Worm (Caenorhabditis elegans) whole organism, young adult: ENCODE measurements around the gene Y41C4A.8.

Experiments
- ama-1 ChIP-seq, 3 experiments: fragments of 150-350 bp in 1 of 3; sonication (generic microtip) in 2 of 3; optimal IDR thresholded peaks; 2 replicates each; lab custom pipeline; 2014 to 2018; ENCODE audit warnings: missing biosample characterization in 2 of 3, missing genetic modification characterization in 2 of 3, missing genetic modification reagents in 2 of 3
- egl-44 ChIP-seq: fragments of 200-800 bp; sonication (Bioruptor generic); IDR thresholded peaks from 2 replicates; pipeline ENCODE4 v1.3.6; 2022; ENCODE audit warnings: missing genetic modification reagents, missing genetic modification characterization, missing compliant biosample characterization
- let-607 ChIP-seq, 2 experiments: fragments of 200-800 bp in 1 of 2; sonication (Bioruptor generic) in 1 of 2; sonication (generic microtip) in 1 of 2; optimal IDR thresholded peaks; 2 replicates each; lab custom pipeline; 2016 to 2018; ENCODE audit warnings: mild to moderate bottlenecking in 2 of 2, missing compliant biosample characterization in 2 of 2, missing genetic modification characterization in 2 of 2, moderate library complexity in 2 of 2, missing genotype in 1 of 2
- mel-28 ChIP-seq: sonication (generic microtip); optimal IDR thresholded peaks from 2 replicates; lab custom pipeline; 2016; ENCODE audit warnings: borderline replicate concordance, mild to moderate bottlenecking, missing genetic modification characterization, missing compliant biosample characterization
- mes-4 ChIP-seq: sonication (generic microtip); optimal IDR thresholded peaks from 2 replicates; lab custom pipeline; 2016; ENCODE audit warnings: missing genotype, missing genetic modification characterization, missing compliant biosample characterization
- rcor-1 ChIP-seq: fragments of 200-800 bp; sonication (Bioruptor generic); IDR thresholded peaks from 2 replicates; pipeline ENCODE4 v1.3.6; 2022; ENCODE audit warnings: missing genetic modification reagents, missing genetic modification characterization, missing compliant biosample characterization
- rec-8 ChIP-seq, 2 experiments: sonication (generic microtip); optimal IDR thresholded peaks; 2 replicates each; lab custom pipeline; 2016; ENCODE audit warnings: mild to moderate bottlenecking in 2 of 2, missing genetic modification characterization in 2 of 2, missing genetic modification reagents in 2 of 2, missing genotype in 2 of 2, missing biosample characterization in 1 of 2, missing compliant biosample characterization in 1 of 2, moderate library complexity in 1 of 2
- snpc-4 ChIP-seq, 5 experiments: fragments of 150-350 bp in 1 of 5; sonication (generic microtip) in 4 of 5; optimal IDR thresholded peaks; 2 replicates each; lab custom pipeline; 2014 to 2018; ENCODE audit warnings: missing genetic modification characterization in 5 of 5, missing biosample characterization in 3 of 5, antibody characterized with exemption in 2 of 5, mild to moderate bottlenecking in 2 of 5, missing compliant biosample characterization in 2 of 5, missing genotype in 2 of 5, moderate library complexity in 2 of 5, missing genetic modification reagents in 1 of 5
- ztf-25 ChIP-seq: fragments of 200-800 bp; sonication (Bioruptor generic); IDR thresholded peaks from 2 replicates; pipeline ENCODE4 v1.3.6; 2022; ENCODE audit warnings: missing genetic modification reagents, missing genetic modification characterization, missing compliant biosample characterization
- ztf-28 ChIP-seq: fragments of 200-800 bp; sonication (Bioruptor generic); IDR thresholded peaks from 2 replicates; pipeline ENCODE4 v1.3.6; 2022; ENCODE audit warnings: missing genetic modification reagents, missing genetic modification characterization, missing compliant biosample characterization

ce11 chrIII:11738482-11738881 is 29.9 kb upstream of the Y41C4A.8 start:
- no peak for TF ChIP-seq rcor-1
- TF ChIP-seq ama-1 (optimal IDR thresholded peaks at IDR 0.05; lab: Kevin White, UChicago) = no peak
- no peak for TF ChIP-seq ama-1 (GFP tag; optimal IDR thresholded peaks at IDR 0.05; lab: Kevin White, UChicago)
- no peak for TF ChIP-seq egl-44 (GFP tag; lab: Robert Waterston, UW)
- no peak for TF ChIP-seq let-607 (tag; optimal IDR thresholded peaks at IDR 0.05; lab: Kevin White, UChicago)
- TF ChIP-seq mel-28 (tag; lab: Kevin White, UChicago) = no peak
- TF ChIP-seq ztf-25 = no peak
- TF ChIP-seq mes-4 (tag; lab: Kevin White, UChicago) = no peak
- no peak for TF ChIP-seq snpc-4 (GFP tag; optimal IDR thresholded peaks at IDR 0.05; lab: Kevin White, UChicago)
- peak in 1 of 4 experiments; percentile 0 for TF ChIP-seq snpc-4 (tag; optimal IDR thresholded peaks at IDR 0.05; lab: Kevin White, UChicago)
- no peak for TF ChIP-seq rec-8 (tag; optimal IDR thresholded peaks at IDR 0.05; lab: Kevin White, UChicago)
- no peak for TF ChIP-seq ztf-28 (GFP tag; lab: Robert Waterston, UW)
